Fruit fly (Drosophila melanogaster): ENCODE measurements around the gene Cenp-C.

Gene Cenp-C

DNA sequence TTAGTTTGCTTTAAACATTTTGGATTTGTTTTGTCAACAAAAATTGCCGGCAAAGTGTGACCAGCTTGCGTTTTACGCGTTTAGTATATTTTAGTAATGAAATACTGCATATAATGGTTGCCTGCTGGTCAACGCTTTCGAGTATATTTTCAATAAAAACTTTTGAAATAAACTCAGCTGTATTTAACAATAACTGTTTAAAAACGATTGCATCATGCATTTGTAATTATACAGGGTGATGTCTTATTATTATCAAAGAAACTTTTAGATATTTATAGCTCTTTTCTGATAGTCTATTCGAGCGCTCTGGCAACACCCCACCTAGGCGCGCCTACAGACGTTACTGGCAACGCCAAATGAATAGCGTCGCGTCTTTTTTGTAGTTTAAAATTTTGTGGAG is at the start of gene Cenp-C:
Gene Cenp-C, plus strand, starts transcription at position 332 of the 400 bp plus-strand sequence.
- peak; percentile 20 for TF ChIP-seq bab1 (GFP tag; optimal IDR thresholded peaks at IDR 0.05)
- TF ChIP-seq Crg-1 (GFP tag; optimal IDR thresholded peaks at IDR 0.05): peak; percentile 32
- TF ChIP-seq kay (GFP tag; ENCODE audit: borderline replicate concordance): peak; percentile 7
- peak; percentile 59 for TF ChIP-seq toe (GFP tag; optimal IDR thresholded peaks at IDR 0.05)
- no peak for TF ChIP-seq CG5204 (GFP tag; optimal IDR thresholded peaks at IDR 0.05)
- TF ChIP-seq CG14711 (tag; optimal IDR thresholded peaks at IDR 0.05): peak; percentile 46
- no peak for TF ChIP-seq CG33017 (tag; optimal IDR thresholded peaks at IDR 0.05)
- TF ChIP-seq tj (GFP tag; optimal IDR thresholded peaks at IDR 0.05): peak; percentile 29
- TF ChIP-seq Hr96 (GFP tag; optimal IDR thresholded peaks at IDR 0.05): peak; percentile 10
- TF ChIP-seq CG7101 (tag; optimal IDR thresholded peaks at IDR 0.05): peak; percentile 29

- TF ChIP-seq CG33017 (tag; optimal IDR thresholded peaks at IDR 0.05) (no peak), CG12768 (GFP tag; optimal IDR thresholded peaks at IDR 0.05) (peak; percentile 22), Mnt (GFP tag; optimal IDR thresholded peaks at IDR 0.05) (peak; percentile 5), Clk (GFP tag; optimal IDR thresholded peaks at IDR 0.05) (no peak), kay (GFP tag; ENCODE audit: borderline replicate concordance) (no peak), cnc (optimal IDR thresholded peaks at IDR 0.05) (no peak), Hr96 (GFP tag; optimal IDR thresholded peaks at IDR 0.05) (peak; percentile 20), ovo (GFP tag; optimal IDR thresholded peaks at IDR 0.05) (no peak), Crg-1 (GFP tag; optimal IDR thresholded peaks at IDR 0.05) (no peak), CG11617 (GFP tag; optimal IDR thresholded peaks at IDR 0.05) (no peak), CG7045 (GFP tag; optimal IDR thresholded peaks at IDR 0.05) (no peak), CG7101 (tag; optimal IDR thresholded peaks at IDR 0.05) (no peak), bab1 (GFP tag; optimal IDR thresholded peaks at IDR 0.05) (no peak), toe (GFP tag; optimal IDR thresholded peaks at IDR 0.05) (peak; percentile 34), CG14711 (tag; optimal IDR thresholded peaks at IDR 0.05) (no peak), CG1620 (GFP tag; optimal IDR thresholded peaks at IDR 0.05) (no peak), cic (GFP tag; optimal IDR thresholded peaks at IDR 0.05) (no peak)
These were observed 46.1 kb upstream of the Cenp-C start, which contains the start of gene CG11737 for dm6 chr3R:8517752-8518185. Gene CG11737 (plus strand): TSS chr3R:8517868.

DNA sequence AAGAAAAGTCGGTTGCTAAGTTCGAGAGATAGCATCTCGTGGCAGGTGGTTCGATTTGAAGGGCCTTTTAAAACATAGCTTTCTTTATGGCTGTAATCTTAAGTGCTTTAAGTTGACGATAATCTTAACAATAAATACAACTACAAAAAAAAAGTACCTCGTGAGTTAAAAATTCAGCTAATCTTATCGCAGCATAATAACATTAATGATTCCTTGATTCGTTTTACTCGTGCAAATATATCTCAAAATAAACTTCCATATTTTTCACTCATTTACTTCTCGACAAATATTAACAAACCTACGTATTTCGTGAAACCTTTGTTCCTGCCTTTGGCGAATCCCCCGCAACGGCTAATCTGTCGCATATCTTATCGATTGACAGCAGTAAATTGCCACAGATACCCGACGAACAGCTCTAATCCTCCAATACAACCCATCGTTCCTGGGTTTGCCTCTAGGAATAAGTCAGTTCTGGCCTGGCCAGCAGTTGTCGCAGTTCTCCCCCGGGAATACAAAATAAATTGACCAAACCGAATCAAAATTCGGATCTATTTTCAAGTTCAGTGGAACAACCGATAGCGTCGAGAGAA is 45.2 kb upstream of the Cenp-C start:
- TF ChIP-seq CG11617 (GFP tag; optimal IDR thresholded peaks at IDR 0.05) (no peak), CG7101 (tag; optimal IDR thresholded peaks at IDR 0.05) (no peak), ovo (GFP tag; optimal IDR thresholded peaks at IDR 0.05) (no peak), bab1 (GFP tag; optimal IDR thresholded peaks at IDR 0.05) (no peak), CG1620 (GFP tag; optimal IDR thresholded peaks at IDR 0.05) (no peak), CG33017 (tag; optimal IDR thresholded peaks at IDR 0.05) (no peak), toe (GFP tag; optimal IDR thresholded peaks at IDR 0.05) (no peak), pad (GFP tag; optimal IDR thresholded peaks at IDR 0.05) (no peak), CG14711 (tag; optimal IDR thresholded peaks at IDR 0.05) (no peak), cnc (optimal IDR thresholded peaks at IDR 0.05) (no peak), Mnt (GFP tag; optimal IDR thresholded peaks at IDR 0.05) (no peak)

- no peak for TF ChIP-seq pad (GFP tag; optimal IDR thresholded peaks at IDR 0.05)
- no peak for TF ChIP-seq bab1 (GFP tag; optimal IDR thresholded peaks at IDR 0.05)
- no peak for TF ChIP-seq ovo (GFP tag; optimal IDR thresholded peaks at IDR 0.05)
- TF ChIP-seq cic (GFP tag; optimal IDR thresholded peaks at IDR 0.05): no peak
- TF ChIP-seq CG7045 (GFP tag; optimal IDR thresholded peaks at IDR 0.05): no peak
- no peak for TF ChIP-seq Crg-1 (GFP tag; optimal IDR thresholded peaks at IDR 0.05)
- no peak for TF ChIP-seq cnc (optimal IDR thresholded peaks at IDR 0.05)
- TF ChIP-seq kay (GFP tag; ENCODE audit: borderline replicate concordance): no peak
- TF ChIP-seq CG14711 (tag; optimal IDR thresholded peaks at IDR 0.05): no peak
- no peak for TF ChIP-seq CG7101 (tag; optimal IDR thresholded peaks at IDR 0.05)
- TF ChIP-seq Hr96 (GFP tag; optimal IDR thresholded peaks at IDR 0.05): no peak
- no peak for TF ChIP-seq CG5204 (GFP tag; optimal IDR thresholded peaks at IDR 0.05)
- no peak for TF ChIP-seq CG1620 (GFP tag; optimal IDR thresholded peaks at IDR 0.05)
- TF ChIP-seq Mnt (GFP tag; optimal IDR thresholded peaks at IDR 0.05): no peak
- TF ChIP-seq Clk (GFP tag; optimal IDR thresholded peaks at IDR 0.05): no peak
- no peak for TF ChIP-seq CG11617 (GFP tag; optimal IDR thresholded peaks at IDR 0.05)
- no peak for TF ChIP-seq tj (GFP tag; optimal IDR thresholded peaks at IDR 0.05)
These were observed 44.7 kb upstream of the Cenp-C start for dm6 chr3R:8519157-8519556.

dm6 chr3R:8520809-8521208 is 43.1 kb upstream of the Cenp-C start:
- no peak for TF ChIP-seq cnc (optimal IDR thresholded peaks at IDR 0.05)
- no peak for TF ChIP-seq CG7101 (tag; optimal IDR thresholded peaks at IDR 0.05)
- no peak for TF ChIP-seq pad (GFP tag; optimal IDR thresholded peaks at IDR 0.05)
- no peak for TF ChIP-seq Clk (GFP tag; optimal IDR thresholded peaks at IDR 0.05)
- no peak for TF ChIP-seq tj (GFP tag; optimal IDR thresholded peaks at IDR 0.05)
- TF ChIP-seq CG33017 (tag; optimal IDR thresholded peaks at IDR 0.05): no peak
- TF ChIP-seq toe (GFP tag; optimal IDR thresholded peaks at IDR 0.05): no peak
- TF ChIP-seq CG12768 (GFP tag; optimal IDR thresholded peaks at IDR 0.05): no peak
- TF ChIP-seq CG14711 (tag; optimal IDR thresholded peaks at IDR 0.05): no peak
- TF ChIP-seq bab1 (GFP tag; optimal IDR thresholded peaks at IDR 0.05): no peak
- TF ChIP-seq Crg-1 (GFP tag; optimal IDR thresholded peaks at IDR 0.05): no peak

DNA sequence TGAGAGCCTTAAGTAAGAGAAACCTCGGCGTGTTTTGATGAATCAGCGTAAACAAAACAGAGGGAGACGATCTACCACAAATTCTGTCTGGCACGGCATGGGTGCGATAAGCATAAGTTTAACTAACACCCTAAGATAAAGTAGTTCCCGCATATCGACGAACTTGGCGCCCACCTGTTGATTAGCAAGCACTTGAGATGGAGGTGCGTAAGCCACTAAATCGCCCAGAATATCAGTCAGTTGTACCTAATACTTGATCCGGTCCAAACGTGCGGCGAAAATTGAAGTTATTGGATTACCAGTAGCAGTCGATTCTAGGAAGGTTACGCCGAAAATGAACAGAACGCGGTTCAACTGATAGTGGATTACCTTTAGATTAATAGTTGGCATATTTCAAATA is 42.4 kb upstream of the Cenp-C start, which contains the start of gene CG31454:
Gene CG31454, plus strand, starts transcription at position 160 of the 400 bp plus-strand sequence.
- no peak for TF ChIP-seq CG14711 (tag; optimal IDR thresholded peaks at IDR 0.05)
- no peak for TF ChIP-seq pad (GFP tag; optimal IDR thresholded peaks at IDR 0.05)
- no peak for TF ChIP-seq CG7045 (GFP tag; optimal IDR thresholded peaks at IDR 0.05)
- TF ChIP-seq tj (GFP tag; optimal IDR thresholded peaks at IDR 0.05): no peak
- TF ChIP-seq CG5204 (GFP tag; optimal IDR thresholded peaks at IDR 0.05): no peak
- no peak for TF ChIP-seq cic (GFP tag; optimal IDR thresholded peaks at IDR 0.05)
- no peak for TF ChIP-seq cnc (optimal IDR thresholded peaks at IDR 0.05)
- TF ChIP-seq kay (GFP tag; ENCODE audit: borderline replicate concordance): no peak
- TF ChIP-seq toe (GFP tag; optimal IDR thresholded peaks at IDR 0.05): no peak
- TF ChIP-seq Mnt (GFP tag; optimal IDR thresholded peaks at IDR 0.05): no peak
- no peak for TF ChIP-seq CG11617 (GFP tag; optimal IDR thresholded peaks at IDR 0.05)

All from whole organism, adult.